Worm (Caenorhabditis elegans): ENCODE results near the gene F22E12.1.

F22E12.1 gene

DNA sequence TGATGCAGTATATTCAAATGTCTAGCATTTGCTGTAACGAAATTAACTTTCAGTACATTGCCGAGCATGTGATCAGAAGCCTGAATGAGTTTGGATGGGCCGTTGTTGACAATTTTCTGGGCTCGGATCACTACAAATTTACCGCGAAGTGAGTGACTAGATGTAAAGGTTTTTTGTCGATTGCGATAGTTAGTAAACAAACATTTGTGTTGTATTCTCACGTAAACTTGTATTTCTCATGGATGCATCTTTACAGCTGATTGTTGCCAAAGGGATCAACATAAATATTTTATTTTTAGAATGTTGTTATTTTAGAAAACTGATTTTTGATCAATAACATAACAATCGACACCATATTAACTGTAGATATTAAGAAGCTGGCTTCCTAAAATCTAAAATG is 16.9 kb upstream of the F22E12.1 start:
- no peak for TF ChIP-seq F13C5.2 (tag; optimal IDR thresholded peaks at IDR 0.05)

DNA sequence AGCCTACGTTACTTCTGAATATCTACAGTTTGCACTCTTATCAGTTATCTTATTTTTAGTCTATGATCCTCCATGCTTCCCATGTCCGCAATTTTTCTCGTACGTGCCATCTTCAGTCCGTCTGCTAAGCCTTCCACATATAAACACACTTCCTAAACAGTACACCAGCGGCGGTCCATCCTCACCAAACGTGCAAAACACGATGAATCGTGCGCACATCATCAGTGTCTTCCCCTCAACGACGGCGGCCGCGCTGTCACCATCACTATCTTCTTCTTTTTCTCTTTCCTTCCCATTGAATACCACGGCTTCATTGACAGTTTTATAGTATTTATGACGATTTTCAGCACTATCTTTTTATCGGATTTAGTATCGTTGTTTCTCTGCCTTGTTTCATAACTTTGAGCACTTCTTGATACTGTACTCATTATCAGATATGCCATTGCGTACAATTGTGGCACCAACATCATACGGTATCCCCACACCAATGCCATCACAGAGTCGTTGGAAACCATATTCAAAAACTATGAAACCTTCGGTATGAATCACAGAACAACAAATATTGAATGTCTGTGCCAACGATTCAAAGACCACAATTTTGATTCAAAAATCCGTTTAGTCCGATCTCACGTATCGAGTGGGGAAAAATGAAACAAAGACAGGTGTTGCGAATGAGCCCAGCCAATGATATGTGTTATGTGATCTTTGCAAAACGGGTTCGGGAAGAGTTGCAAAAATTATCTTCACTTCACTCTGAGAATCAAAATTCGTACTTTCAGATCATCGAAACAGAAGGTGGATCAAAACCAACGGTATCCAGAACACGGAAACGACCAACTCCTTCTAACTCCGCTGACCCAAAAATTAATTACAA is 16.0 kb upstream of the F22E12.1 start:
- TF ChIP-seq aly-1 (tag; optimal IDR thresholded peaks at IDR 0.05) (no peak), ceh-36 (tag; optimal IDR thresholded peaks at IDR 0.05) (no peak), pes-1 (GFP tag; IDR thresholded peaks at IDR 0.05) (no peak)

DNA sequence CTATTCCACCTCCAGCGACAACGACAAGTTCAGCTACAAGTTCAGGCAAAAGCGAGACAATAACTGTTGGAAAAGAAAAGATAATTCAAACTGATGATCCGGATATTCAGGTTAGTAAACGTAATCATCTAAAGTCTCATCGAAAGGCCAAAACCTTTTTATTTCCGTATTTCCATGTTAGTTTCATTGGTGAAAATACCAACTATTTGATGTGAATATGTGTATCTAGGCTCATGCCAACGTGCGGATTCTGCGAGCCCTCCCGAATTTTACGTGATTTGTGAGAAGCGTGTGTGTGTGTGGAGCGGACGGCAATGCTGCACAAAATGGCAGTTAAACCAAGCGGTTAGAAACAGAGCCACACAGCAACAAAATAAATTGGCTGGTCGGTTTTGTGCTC is 13.9 kb upstream of the F22E12.1 start:
- no peak for TF ChIP-seq ets-7 (tag; optimal IDR thresholded peaks at IDR 0.05)
- no peak for TF ChIP-seq pes-1 (GFP tag; IDR thresholded peaks at IDR 0.05)
- TF ChIP-seq aly-1 (tag; optimal IDR thresholded peaks at IDR 0.05): no peak
- no peak for TF ChIP-seq hmbx-1 (tag; optimal IDR thresholded peaks at IDR 0.05)
- no peak for TF ChIP-seq tbx-37 (GFP tag; conservative IDR thresholded peaks at IDR 0.05)
- TF ChIP-seq hnd-1 (tag; optimal IDR thresholded peaks at IDR 0.05): no peak
- TF ChIP-seq ceh-13 (GFP tag; optimal IDR thresholded peaks at IDR 0.05): no peak
- no peak for TF ChIP-seq B0310.2 (tag; optimal IDR thresholded peaks at IDR 0.05)
- no peak for TF ChIP-seq ama-1 (optimal IDR thresholded peaks at IDR 0.05)
- no peak for TF ChIP-seq sea-1 (GFP tag; conservative IDR thresholded peaks at IDR 0.05)
- TF ChIP-seq tbx-11 (GFP tag; IDR thresholded peaks at IDR 0.05): no peak
- no peak for TF ChIP-seq ceh-36 (tag; optimal IDR thresholded peaks at IDR 0.05)
- no peak for TF ChIP-seq scrt-1 (GFP tag; IDR thresholded peaks at IDR 0.05)
- TF ChIP-seq hmg-4 (GFP tag; optimal IDR thresholded peaks at IDR 0.05): no peak
- TF ChIP-seq tra-4 (tag; optimal IDR thresholded peaks at IDR 0.05): no peak
- no peak for TF ChIP-seq flt-1 (GFP tag; IDR thresholded peaks at IDR 0.05)
- TF ChIP-seq F13C5.2 (tag; optimal IDR thresholded peaks at IDR 0.05): no peak

DNA sequence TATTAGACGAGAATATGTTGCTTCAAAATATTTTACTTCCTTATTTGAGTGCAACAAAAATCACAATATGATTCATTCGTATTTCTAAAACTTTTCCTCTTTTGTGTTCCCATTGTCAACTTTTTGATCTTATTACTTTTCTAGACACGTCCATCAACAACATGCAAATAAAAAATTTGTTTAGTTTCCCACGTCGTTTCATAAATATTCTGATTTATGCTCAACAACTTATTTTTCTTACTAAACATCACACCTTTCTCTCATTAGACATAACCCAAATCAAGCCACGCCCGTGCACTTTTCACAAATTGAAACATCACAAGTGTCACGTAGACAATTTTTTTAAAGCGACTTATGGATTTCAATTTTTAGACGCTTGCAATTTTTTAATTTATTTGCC is 12.7 kb upstream of the F22E12.1 start:
- no peak for TF ChIP-seq flt-1 (GFP tag; IDR thresholded peaks at IDR 0.05)
- no peak for TF ChIP-seq tbx-11 (GFP tag; IDR thresholded peaks at IDR 0.05)
- TF ChIP-seq pes-1 (GFP tag; IDR thresholded peaks at IDR 0.05): no peak
- no peak for TF ChIP-seq tbx-37 (GFP tag; conservative IDR thresholded peaks at IDR 0.05)
- no peak for TF ChIP-seq hnd-1 (tag; optimal IDR thresholded peaks at IDR 0.05)
- no peak for TF ChIP-seq ceh-13 (GFP tag; optimal IDR thresholded peaks at IDR 0.05)
- no peak for TF ChIP-seq sea-1 (GFP tag; conservative IDR thresholded peaks at IDR 0.05)
- TF ChIP-seq ets-7 (tag; optimal IDR thresholded peaks at IDR 0.05): no peak
- no peak for TF ChIP-seq hmg-4 (GFP tag; optimal IDR thresholded peaks at IDR 0.05)
- no peak for TF ChIP-seq F13C5.2 (tag; optimal IDR thresholded peaks at IDR 0.05)
- no peak for TF ChIP-seq ceh-36 (tag; optimal IDR thresholded peaks at IDR 0.05)

DNA sequence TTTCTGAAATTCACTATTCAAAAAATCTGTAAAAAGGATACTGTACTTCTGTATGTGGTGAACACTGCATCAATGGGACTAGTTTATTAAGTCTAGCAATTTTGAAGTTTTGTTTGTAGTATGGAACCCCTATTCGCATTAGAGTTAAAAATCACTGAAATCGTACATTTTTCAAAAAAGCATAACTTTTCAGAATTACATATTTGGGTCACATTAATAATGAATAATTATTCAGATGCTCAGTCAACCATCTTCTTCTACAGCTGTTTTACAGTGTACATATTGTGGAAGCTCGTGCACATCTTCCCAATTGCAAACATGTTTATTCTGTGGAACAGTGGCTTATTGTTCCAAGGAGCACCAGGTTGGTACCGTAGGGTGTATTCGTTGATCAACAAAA is 11.6 kb upstream of the F22E12.1 start:
- TF ChIP-seq F13C5.2 (tag; optimal IDR thresholded peaks at IDR 0.05) (no peak), flt-1 (GFP tag; IDR thresholded peaks at IDR 0.05) (no peak), ceh-36 (tag; optimal IDR thresholded peaks at IDR 0.05) (no peak), sea-1 (GFP tag; conservative IDR thresholded peaks at IDR 0.05) (no peak), B0310.2 (tag; optimal IDR thresholded peaks at IDR 0.05) (no peak), scrt-1 (GFP tag; IDR thresholded peaks at IDR 0.05) (no peak), hmg-4 (GFP tag; optimal IDR thresholded peaks at IDR 0.05) (no peak)

DNA sequence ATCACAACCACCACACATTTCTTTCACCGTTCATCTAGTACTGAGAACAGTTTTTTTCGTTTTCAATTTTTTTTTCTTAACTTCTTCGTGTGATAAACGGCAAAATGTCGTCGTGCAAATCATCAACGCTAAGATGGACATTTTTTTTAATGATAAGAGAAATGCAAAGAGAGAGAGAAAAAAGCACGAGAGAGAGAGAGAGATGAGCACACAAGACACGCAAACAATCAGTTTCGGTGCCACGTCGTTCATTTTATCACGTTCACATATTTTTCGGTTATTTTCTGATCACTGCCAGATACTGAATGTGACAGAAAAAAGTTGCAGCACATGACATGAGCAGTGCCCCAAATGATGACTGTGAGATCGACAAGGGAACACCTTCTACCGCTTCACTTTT is 11.0 kb upstream of the F22E12.1 start, which contains the start of gene egl-9:
Gene egl-9, plus strand, starts transcription at position 328 of the 400 bp plus-strand sequence.
- TF ChIP-seq tbx-11 (GFP tag; IDR thresholded peaks at IDR 0.05) (no peak), scrt-1 (GFP tag; IDR thresholded peaks at IDR 0.05) (no peak), tra-4 (tag; optimal IDR thresholded peaks at IDR 0.05) (no peak), ets-7 (tag; optimal IDR thresholded peaks at IDR 0.05) (no peak), pes-1 (GFP tag; IDR thresholded peaks at IDR 0.05) (no peak), ceh-36 (tag; optimal IDR thresholded peaks at IDR 0.05) (no peak), ama-1 (optimal IDR thresholded peaks at IDR 0.05) (no peak), hmg-4 (GFP tag; optimal IDR thresholded peaks at IDR 0.05) (no peak), sea-1 (GFP tag; conservative IDR thresholded peaks at IDR 0.05) (no peak), ceh-13 (GFP tag; optimal IDR thresholded peaks at IDR 0.05) (no peak), hmbx-1 (tag; optimal IDR thresholded peaks at IDR 0.05) (no peak), flt-1 (GFP tag; IDR thresholded peaks at IDR 0.05) (no peak), tbx-37 (GFP tag; conservative IDR thresholded peaks at IDR 0.05) (no peak), aly-1 (tag; optimal IDR thresholded peaks at IDR 0.05) (no peak), F13C5.2 (tag; optimal IDR thresholded peaks at IDR 0.05) (no peak), hnd-1 (tag; optimal IDR thresholded peaks at IDR 0.05) (no peak), B0310.2 (tag; optimal IDR thresholded peaks at IDR 0.05) (no peak)

DNA sequence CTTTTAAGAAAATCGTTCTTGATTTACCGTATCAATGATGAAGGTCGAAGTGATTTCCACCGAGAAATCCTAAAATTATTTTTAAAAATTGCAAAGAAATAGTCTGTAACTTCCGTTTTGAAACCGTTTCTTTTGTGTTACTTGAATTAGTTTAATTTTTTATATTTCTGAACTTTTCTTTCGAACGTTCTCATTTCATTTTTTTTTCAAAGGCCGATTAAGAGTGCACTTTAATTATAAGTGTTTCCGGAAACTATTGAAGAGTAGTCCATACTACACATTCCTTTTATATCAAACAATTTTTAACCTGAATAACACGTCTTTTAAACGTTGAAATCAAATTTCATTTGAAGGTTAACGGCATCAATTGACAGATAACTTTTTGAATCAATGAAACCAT is 10.5 kb upstream of the F22E12.1 start:
- TF ChIP-seq tbx-37 (GFP tag; conservative IDR thresholded peaks at IDR 0.05) (no peak), ama-1 (optimal IDR thresholded peaks at IDR 0.05) (no peak), scrt-1 (GFP tag; IDR thresholded peaks at IDR 0.05) (no peak), pes-1 (GFP tag; IDR thresholded peaks at IDR 0.05) (no peak), B0310.2 (tag; optimal IDR thresholded peaks at IDR 0.05) (no peak)

DNA sequence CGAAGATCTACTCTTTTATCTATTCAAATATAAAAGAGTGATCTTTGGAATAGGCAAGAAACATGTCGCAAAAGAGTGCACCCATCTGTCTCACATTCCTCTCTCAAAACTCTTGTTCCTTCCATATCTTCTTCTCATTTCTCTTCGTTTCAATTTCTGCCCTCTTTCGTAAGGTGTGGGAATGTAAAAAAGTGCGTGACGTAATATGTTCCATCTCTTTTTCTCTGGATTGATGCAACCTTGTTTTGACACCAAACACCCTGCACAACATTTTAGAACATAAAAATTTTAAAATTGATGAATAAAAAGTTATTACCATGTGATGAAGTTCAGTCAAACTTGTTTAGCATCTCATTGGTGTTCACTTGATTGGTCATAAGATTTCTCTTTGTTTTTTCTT is 10.0 kb upstream of the F22E12.1 start:
- TF ChIP-seq hnd-1 (tag; optimal IDR thresholded peaks at IDR 0.05): no peak
- no peak for TF ChIP-seq pes-1 (GFP tag; IDR thresholded peaks at IDR 0.05)
- TF ChIP-seq scrt-1 (GFP tag; IDR thresholded peaks at IDR 0.05): no peak
- no peak for TF ChIP-seq hmbx-1 (tag; optimal IDR thresholded peaks at IDR 0.05)
- TF ChIP-seq B0310.2 (tag; optimal IDR thresholded peaks at IDR 0.05): no peak
- no peak for TF ChIP-seq sea-1 (GFP tag; conservative IDR thresholded peaks at IDR 0.05)
- TF ChIP-seq ama-1 (optimal IDR thresholded peaks at IDR 0.05): no peak
- no peak for TF ChIP-seq tbx-37 (GFP tag; conservative IDR thresholded peaks at IDR 0.05)
- no peak for TF ChIP-seq flt-1 (GFP tag; IDR thresholded peaks at IDR 0.05)
- TF ChIP-seq aly-1 (tag; optimal IDR thresholded peaks at IDR 0.05): no peak
- no peak for TF ChIP-seq tbx-11 (GFP tag; IDR thresholded peaks at IDR 0.05)
- no peak for TF ChIP-seq ceh-13 (GFP tag; optimal IDR thresholded peaks at IDR 0.05)
- no peak for TF ChIP-seq ets-7 (tag; optimal IDR thresholded peaks at IDR 0.05)
- TF ChIP-seq ceh-36 (tag; optimal IDR thresholded peaks at IDR 0.05): no peak
- TF ChIP-seq tra-4 (tag; optimal IDR thresholded peaks at IDR 0.05): no peak
- no peak for TF ChIP-seq hmg-4 (GFP tag; optimal IDR thresholded peaks at IDR 0.05)
- TF ChIP-seq F13C5.2 (tag; optimal IDR thresholded peaks at IDR 0.05): no peak

All from whole organism, early embryonic.